Worm (Caenorhabditis elegans) whole organism, L2 larva: ENCODE results near the gene Y39B6A.27.

Experiments
- ZK546.5 ChIP-seq: sonication (generic microtip); optimal IDR thresholded peaks from 2 replicates; lab custom pipeline; 2017; ENCODE audit warnings: missing biosample characterization, missing genetic modification characterization
- ama-1 ChIP-seq: fragments of 150-350 bp; optimal IDR thresholded peaks from 2 replicates; lab custom pipeline; 2018; ENCODE audit warnings: inconsistent platforms
- dmd-4 ChIP-seq: sonication (generic microtip); optimal IDR thresholded peaks from 2 replicates; lab custom pipeline; 2017; ENCODE audit warnings: missing biosample characterization, missing genetic modification characterization
- elt-3 ChIP-seq: sonication (generic microtip); optimal IDR thresholded peaks from 2 replicates; lab custom pipeline; 2017; ENCODE audit warnings: missing biosample characterization, missing genetic modification characterization
- lin-11 ChIP-seq: fragments of 150-350 bp; sonication (generic microtip); optimal IDR thresholded peaks from 2 replicates; lab custom pipeline; 2014; ENCODE audit warnings: missing biosample characterization, missing genetic modification characterization, inconsistent platforms, mixed read lengths
- nhr-12 ChIP-seq: fragments of 150-350 bp; optimal IDR thresholded peaks from 2 replicates; lab custom pipeline; 2014; ENCODE audit warnings: missing biosample characterization, missing genetic modification characterization

DNA sequence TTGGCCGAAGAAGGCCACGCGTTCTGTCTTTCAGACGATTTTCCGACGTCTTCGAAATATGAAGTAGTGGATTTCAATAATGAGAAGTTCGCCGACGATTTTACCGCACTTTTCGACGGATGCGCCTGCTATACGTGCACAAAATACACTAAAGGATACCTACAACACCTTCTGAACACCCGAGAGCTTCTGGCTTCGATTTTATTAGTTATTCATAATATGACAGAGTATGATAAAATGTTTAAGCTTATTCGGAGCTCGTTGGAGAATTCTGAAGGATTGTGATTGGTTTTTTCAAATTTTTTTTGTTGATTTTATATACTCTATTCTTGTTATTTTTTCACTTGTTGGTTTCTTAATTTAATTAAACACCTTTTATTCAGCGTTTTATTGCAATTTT, 31.0 kb upstream of the Y39B6A.27 start:
- TF ChIP-seq lin-11 (tag; lab: Kevin White, UChicago) (no peak), nhr-12 (tag; lab: Kevin White, UChicago) (no peak), elt-3 (tag; lab: Kevin White, UChicago) (no peak), ama-1 (lab: Kevin White, UChicago) (no peak), dmd-4 (no peak), ZK546.5 (tag; lab: Kevin White, UChicago) (no peak)
